Worm (Caenorhabditis elegans): ENCODE measurements around the gene ugt-43.

ugt-43 gene

ce11 chrIV:10481695-10482094 is 17.3 kb downstream of the ugt-43 start, which contains the start of gene egl-21 (continued):
- TF ChIP-seq nhr-71 (tag; optimal IDR thresholded peaks at IDR 0.05) (peak; percentile 83), xbp-1 (tag; optimal IDR thresholded peaks at IDR 0.05) (peak; percentile 88), unc-98 (GFP tag; IDR thresholded peaks at IDR 0.05) (no peak), nhr-20 (tag; optimal IDR thresholded peaks at IDR 0.05) (no peak), lin-35 (GFP tag; optimal IDR thresholded peaks at IDR 0.05) (peak in 1 of 2 experiments; percentile 53), sptf-1 (tag; optimal IDR thresholded peaks at IDR 0.05) (no peak), ces-1 (GFP tag; optimal IDR thresholded peaks at IDR 0.05) (no peak), dpl-1 (GFP tag; optimal IDR thresholded peaks at IDR 0.05) (peak in 1 of 3 experiments; percentile 21), zag-1 (tag; optimal IDR thresholded peaks at IDR 0.05) (peak; percentile 34), tlp-1 (tag; optimal IDR thresholded peaks at IDR 0.05) (no peak), ceh-82 (tag; optimal IDR thresholded peaks at IDR 0.05) (peak; percentile 35 to 65 (median 52)), C04F5.9 (tag; optimal IDR thresholded peaks at IDR 0.05) (no peak), nhr-12 (tag; optimal IDR thresholded peaks at IDR 0.05) (no peak), hlh-4 (tag; optimal IDR thresholded peaks at IDR 0.05) (no peak), ztf-11 (tag; optimal IDR thresholded peaks at IDR 0.05) (peak in 1 of 2 experiments; percentile 18), dsc-1 (tag; optimal IDR thresholded peaks at IDR 0.05) (peak; percentile 55), C16A3.4 (tag; optimal IDR thresholded peaks at IDR 0.05) (peak; percentile 6), nhr-19 (GFP tag; conservative IDR thresholded peaks at IDR 0.05) (peak; percentile 15; the same call in 1 of the 2 replicates), fos-1 (tag; optimal IDR thresholded peaks at IDR 0.05) (peak; percentile 14), nhr-237 (tag; optimal IDR thresholded peaks at IDR 0.05) (no peak), ztf-4 (tag; optimal IDR thresholded peaks at IDR 0.05) (no peak), efl-3 (GFP tag; optimal IDR thresholded peaks at IDR 0.05) (no peak)

ce11 chrIV:10482585-10482984 is 18.2 kb downstream of the ugt-43 start:
- peak; percentile 48 for TF ChIP-seq pqm-1 (tag; optimal IDR thresholded peaks at IDR 0.05)
- no peak for TF ChIP-seq nhr-77 (tag; optimal IDR thresholded peaks at IDR 0.05)

ce11 chrIV:10483607-10484117 is 19.3 kb downstream of the ugt-43 start, which contains the start of the genes F01D4.5 and ced-5:
Gene F01D4.5 (minus strand): TSS chrIV:10483657.
Gene ced-5 (plus strand): TSS chrIV:10484110.
- peak in 1 of 2 experiments; percentile 70 for TF ChIP-seq mdl-1 (tag; optimal IDR thresholded peaks at IDR 0.05)
- TF ChIP-seq egl-13 (tag; optimal IDR thresholded peaks at IDR 0.05), result peak; percentile 96
- TF ChIP-seq tlp-1 (tag; optimal IDR thresholded peaks at IDR 0.05), result no peak
- TF ChIP-seq sox-4 (tag; optimal IDR thresholded peaks at IDR 0.05), result peak; percentile 96
- TF ChIP-seq nhr-19 (GFP tag; conservative IDR thresholded peaks at IDR 0.05), result peak; percentile 92
- peak; percentile 90 for TF ChIP-seq unc-98 (GFP tag; IDR thresholded peaks at IDR 0.05)
- no peak for TF ChIP-seq nhr-76 (tag; optimal IDR thresholded peaks at IDR 0.05)
- peak; percentile 4 for TF ChIP-seq vab-15 (tag; optimal IDR thresholded peaks at IDR 0.05)
- peak; percentile 98 for TF ChIP-seq nhr-90 (tag; optimal IDR thresholded peaks at IDR 0.05; ENCODE audit: poor library complexity)
- peak; percentile 97 for TF ChIP-seq nhr-85 (tag)
- no peak for TF ChIP-seq aha-1 (tag; optimal IDR thresholded peaks at IDR 0.05)
- TF ChIP-seq efl-3 (GFP tag; optimal IDR thresholded peaks at IDR 0.05), result peak; percentile 77
- TF ChIP-seq nhr-11 (tag; optimal IDR thresholded peaks at IDR 0.05), result no peak
- peak; percentile 51 for TF ChIP-seq fos-1 (tag; optimal IDR thresholded peaks at IDR 0.05)
- peak; percentile 83 for TF ChIP-seq sup-37 (GFP tag; optimal IDR thresholded peaks at IDR 0.05)
- TF ChIP-seq hlh-17 (GFP tag; optimal IDR thresholded peaks at IDR 0.05; ENCODE audit: borderline replicate concordance), result peak; percentile 40
- peak; percentile 74 for TF ChIP-seq C16A3.4 (tag; optimal IDR thresholded peaks at IDR 0.05)
- peak; percentile 69 for TF ChIP-seq skn-1 (tag; optimal IDR thresholded peaks at IDR 0.05)
- no peak for TF ChIP-seq ama-1 (optimal IDR thresholded peaks at IDR 0.05)
- no peak for TF ChIP-seq hpl-2 (GFP tag; optimal IDR thresholded peaks at IDR 0.05)
- peak; percentile 95 for TF ChIP-seq tbx-2 (tag; optimal IDR thresholded peaks at IDR 0.05)
- TF ChIP-seq ceh-90 (tag; optimal IDR thresholded peaks at IDR 0.05), result peak; percentile 99
- TF ChIP-seq mef-2 (tag; optimal IDR thresholded peaks at IDR 0.05), result no peak
- peak; percentile 79 for TF ChIP-seq isw-1 (GFP tag; IDR thresholded peaks at IDR 0.05)
- TF ChIP-seq nhr-71 (tag; optimal IDR thresholded peaks at IDR 0.05), result peak; percentile 94
- TF ChIP-seq swsn-7 (tag; optimal IDR thresholded peaks at IDR 0.05), result peak; percentile 90
- TF ChIP-seq ets-5 (GFP tag; IDR thresholded peaks at IDR 0.05), result no peak
- TF ChIP-seq snpc-4 (tag; optimal IDR thresholded peaks at IDR 0.05), result peak; percentile 83
- peak; percentile 92 for TF ChIP-seq nhr-20 (tag; optimal IDR thresholded peaks at IDR 0.05)
- no peak for TF ChIP-seq pqm-1 (tag; optimal IDR thresholded peaks at IDR 0.05)
- TF ChIP-seq lin-13 (GFP tag; optimal IDR thresholded peaks at IDR 0.05), result peak; percentile 68
- TF ChIP-seq aly-2 (tag; optimal IDR thresholded peaks at IDR 0.05), result peak; percentile 56
- TF ChIP-seq nhr-47 (tag; optimal IDR thresholded peaks at IDR 0.05), result peak; percentile 94
- TF ChIP-seq elt-3 (tag; optimal IDR thresholded peaks at IDR 0.05), result peak in 3 of 6 experiments; percentile 5 to 77 (median 41)
